Worm (Caenorhabditis elegans) whole organism, early embryonic: ENCODE results near the gene sec-10.

Experiments
- B0310.2 ChIP-seq: sonication (generic microtip); optimal IDR thresholded peaks from 2 replicates; lab custom pipeline; 2016; ENCODE audit warnings: mild to moderate bottlenecking, missing genetic modification characterization, missing compliant biosample characterization
- F13C5.2 ChIP-seq: sonication (generic microtip); optimal IDR thresholded peaks from 2 replicates; lab custom pipeline; 2017; ENCODE audit warnings: mild to moderate bottlenecking, missing genetic modification characterization, inconsistent platforms, missing compliant biosample characterization
- aly-1 ChIP-seq: sonication (generic microtip); optimal IDR thresholded peaks from 2 replicates; lab custom pipeline; 2016; ENCODE audit warnings: missing genetic modification characterization, missing compliant biosample characterization
- ama-1 ChIP-seq: fragments of 150-350 bp; optimal IDR thresholded peaks from 2 replicates; lab custom pipeline; 2014
- ceh-13 ChIP-seq: fragments of 200-800 bp; sonication (Bioruptor generic); optimal IDR thresholded peaks from 2 replicates; lab custom pipeline; 2018; ENCODE audit warnings: mild to moderate bottlenecking, missing genetic modification characterization, missing compliant biosample characterization
- ceh-36 ChIP-seq: sonication (generic microtip); optimal IDR thresholded peaks from 2 replicates; lab custom pipeline; 2016; ENCODE audit warnings: missing genetic modification characterization, inconsistent platforms, missing compliant biosample characterization
- ets-7 ChIP-seq: sonication (generic microtip); optimal IDR thresholded peaks from 2 replicates; lab custom pipeline; 2016; ENCODE audit warnings: missing genotype, missing genetic modification characterization, missing compliant biosample characterization
- flt-1 ChIP-seq: fragments of 200-800 bp; sonication (Bioruptor generic); IDR thresholded peaks from 2 replicates; pipeline ENCODE4 v1.3.6; 2022; ENCODE audit warnings: missing genetic modification characterization, missing compliant biosample characterization
- hmbx-1 ChIP-seq: sonication (generic microtip); optimal IDR thresholded peaks from 2 replicates; lab custom pipeline; 2016; ENCODE audit warnings: mild to moderate bottlenecking, missing genetic modification characterization, missing compliant biosample characterization
- hmg-4 ChIP-seq: fragments of 200-800 bp; sonication (Bioruptor generic); optimal IDR thresholded peaks from 2 replicates; lab custom pipeline; 2018; ENCODE audit warnings: mild to moderate bottlenecking, missing genetic modification characterization, missing compliant biosample characterization
- hnd-1 ChIP-seq: sonication (generic microtip); optimal IDR thresholded peaks from 2 replicates; lab custom pipeline; 2016; ENCODE audit warnings: missing genetic modification characterization, missing compliant biosample characterization
- pes-1 ChIP-seq: fragments of 200-800 bp; sonication (Bioruptor generic); IDR thresholded peaks from 2 replicates; pipeline ENCODE4 v1.3.6; 2022; ENCODE audit warnings: missing genetic modification reagents, missing genetic modification characterization, missing compliant biosample characterization
- scrt-1 ChIP-seq: fragments of 200-800 bp; sonication (Bioruptor generic); IDR thresholded peaks from 2 replicates; pipeline ENCODE4 v1.3.6; 2022; ENCODE audit warnings: missing genetic modification characterization, missing compliant biosample characterization
- sea-1 ChIP-seq: fragments of 200-800 bp; sonication (Bioruptor generic); conservative IDR thresholded peaks from 2 replicates; pipeline ENCODE4 v1.3.6; 2022; ENCODE audit warnings: missing genetic modification characterization, missing compliant biosample characterization
- tbx-11 ChIP-seq: fragments of 200-800 bp; sonication (Bioruptor generic); IDR thresholded peaks from 2 replicates; pipeline ENCODE4 v1.3.6; 2022; ENCODE audit warnings: missing genetic modification characterization, missing compliant biosample characterization
- tbx-37 ChIP-seq: fragments of 200-800 bp; sonication (Bioruptor generic); conservative IDR thresholded peaks from 2 replicates; pipeline ENCODE4 v1.3.6; 2022; ENCODE audit warnings: missing genetic modification reagents, missing genetic modification characterization, missing compliant biosample characterization
- tra-4 ChIP-seq: sonication (generic microtip); optimal IDR thresholded peaks from 2 replicates; lab custom pipeline; 2017; ENCODE audit warnings: missing genetic modification characterization, missing compliant biosample characterization

sec-10 gene

DNA sequence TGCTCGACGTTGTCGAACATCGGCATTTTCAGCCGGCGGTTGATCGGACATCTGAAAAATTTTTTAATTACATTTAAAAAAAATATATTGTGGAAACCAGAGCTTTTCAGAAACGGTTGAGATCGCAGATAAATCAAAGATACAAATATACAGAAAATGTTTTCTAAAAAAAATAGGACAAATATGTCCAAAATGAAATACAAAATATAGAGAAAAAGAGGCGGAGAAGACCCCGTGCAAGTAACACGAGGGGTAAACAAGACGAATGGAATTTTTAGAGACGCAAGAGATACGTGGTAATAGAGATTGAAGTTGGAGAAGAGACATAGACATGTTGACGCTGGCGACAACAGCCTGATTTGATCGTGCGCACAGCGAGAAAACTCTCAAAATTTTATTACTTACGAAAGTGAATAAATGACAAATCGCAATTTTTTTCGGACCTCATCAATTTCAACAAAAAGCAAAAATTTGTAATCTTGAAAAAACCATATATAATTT lies 33.4 kb upstream of the sec-10 start, which contains the start of gene cdgs-1:
Gene cdgs-1 (minus strand): TSS at position 51 of the 501 bp plus-strand sequence.
- no peak for TF ChIP-seq F13C5.2 (tag; lab: Kevin White, UChicago)
- TF ChIP-seq tra-4 (tag; lab: Kevin White, UChicago): no peak
- no peak for TF ChIP-seq aly-1
- TF ChIP-seq hmbx-1 (tag; lab: Kevin White, UChicago): no peak
- no peak for TF ChIP-seq tbx-11 (GFP tag; lab: Robert Waterston, UW)
- TF ChIP-seq tbx-37: no peak
- TF ChIP-seq ama-1 (lab: Kevin White, UChicago): no peak
- TF ChIP-seq B0310.2: no peak
- TF ChIP-seq ets-7 (tag; lab: Kevin White, UChicago): no peak
- TF ChIP-seq flt-1 (GFP tag; lab: Robert Waterston, UW): no peak
- no peak for TF ChIP-seq scrt-1 (GFP tag; lab: Robert Waterston, UW)
- no peak for TF ChIP-seq sea-1
- TF ChIP-seq hnd-1 (tag; lab: Kevin White, UChicago): no peak
- no peak for TF ChIP-seq hmg-4
- no peak for TF ChIP-seq pes-1 (GFP tag; lab: Robert Waterston, UW)

- no peak for TF ChIP-seq ama-1 (lab: Kevin White, UChicago)
- no peak for TF ChIP-seq pes-1 (GFP tag; lab: Robert Waterston, UW)
- no peak for TF ChIP-seq B0310.2
- TF ChIP-seq flt-1 (GFP tag; lab: Robert Waterston, UW): no peak
- no peak for TF ChIP-seq hmg-4
- TF ChIP-seq tbx-37: no peak
- no peak for TF ChIP-seq scrt-1 (GFP tag; lab: Robert Waterston, UW)
Observed at ce11 chrIV:7812709-7813108, 30.4 kb upstream of the sec-10 start, which contains the start of gene zgpa-1. TSS of gene zgpa-1 (minus strand) at chrIV:7812809.

ce11 chrIV:7808583-7808982 lies 26.3 kb upstream of the sec-10 start, which contains the start of gene C33H5.1:
TSS of gene C33H5.1 (plus strand) at chrIV:7808912.
- no peak for TF ChIP-seq ama-1 (lab: Kevin White, UChicago)
- TF ChIP-seq tbx-11 (GFP tag; lab: Robert Waterston, UW): no peak
- TF ChIP-seq F13C5.2 (tag; lab: Kevin White, UChicago): no peak
- no peak for TF ChIP-seq tra-4 (tag; lab: Kevin White, UChicago)
- no peak for TF ChIP-seq ets-7 (tag; lab: Kevin White, UChicago)
- no peak for TF ChIP-seq B0310.2
- TF ChIP-seq ceh-13 (GFP tag; lab: Kevin White, UChicago): no peak
- TF ChIP-seq sea-1: no peak
- no peak for TF ChIP-seq hnd-1 (tag; lab: Kevin White, UChicago)
- no peak for TF ChIP-seq hmbx-1 (tag; lab: Kevin White, UChicago)

DNA sequence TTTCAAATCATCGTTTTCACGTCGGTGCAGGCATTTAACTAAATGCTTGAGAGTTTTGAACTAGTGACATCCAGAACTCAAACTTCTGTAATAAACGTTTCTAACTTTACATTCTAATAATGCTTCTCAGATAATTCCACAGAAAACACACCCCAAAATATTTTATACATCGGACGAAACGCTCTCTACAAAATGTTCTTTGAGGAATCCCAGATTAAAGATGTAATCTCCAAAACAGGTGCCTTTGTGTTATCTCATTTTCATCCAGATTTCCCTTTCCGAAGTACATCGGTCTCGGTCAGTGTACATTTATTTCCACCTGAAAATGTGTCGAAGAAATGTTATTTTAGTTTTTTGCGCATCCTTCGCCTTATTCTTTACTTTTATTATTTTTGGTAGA lies 22.4 kb upstream of the sec-10 start, which contains the start of gene C33H5.2:
Gene C33H5.2 (plus strand): TSS at position 301 of the 400 bp plus-strand sequence.
- TF ChIP-seq ceh-36: no peak
- TF ChIP-seq tbx-37: no peak
- TF ChIP-seq tbx-11 (GFP tag; lab: Robert Waterston, UW): no peak
- no peak for TF ChIP-seq F13C5.2 (tag; lab: Kevin White, UChicago)
- no peak for TF ChIP-seq scrt-1 (GFP tag; lab: Robert Waterston, UW)
- no peak for TF ChIP-seq hmbx-1 (tag; lab: Kevin White, UChicago)
- TF ChIP-seq ets-7 (tag; lab: Kevin White, UChicago): no peak
- no peak for TF ChIP-seq hmg-4
- no peak for TF ChIP-seq B0310.2
- TF ChIP-seq flt-1 (GFP tag; lab: Robert Waterston, UW): no peak

- TF ChIP-seq F13C5.2 (tag; lab: Kevin White, UChicago) (no peak), ets-7 (tag; lab: Kevin White, UChicago) (no peak), pes-1 (GFP tag; lab: Robert Waterston, UW) (no peak), sea-1 (no peak), hmg-4 (no peak), aly-1 (no peak), hmbx-1 (tag; lab: Kevin White, UChicago) (no peak), ceh-13 (GFP tag; lab: Kevin White, UChicago) (no peak), ceh-36 (no peak), ama-1 (lab: Kevin White, UChicago) (no peak), B0310.2 (no peak), flt-1 (GFP tag; lab: Robert Waterston, UW) (no peak), tbx-11 (GFP tag; lab: Robert Waterston, UW) (no peak), hnd-1 (tag; lab: Kevin White, UChicago) (no peak), scrt-1 (GFP tag; lab: Robert Waterston, UW) (no peak), tbx-37 (no peak)
Observed at ce11 chrIV:7803250-7803649, 21.0 kb upstream of the sec-10 start, which contains the start of gene C33H5.16. TSS of gene C33H5.16 (minus strand) at chrIV:7803350.

- TF ChIP-seq aly-1: no peak
- TF ChIP-seq F13C5.2 (tag; lab: Kevin White, UChicago): no peak
- TF ChIP-seq tbx-37: no peak
- no peak for TF ChIP-seq pes-1 (GFP tag; lab: Robert Waterston, UW)
- TF ChIP-seq ets-7 (tag; lab: Kevin White, UChicago): no peak
- no peak for TF ChIP-seq ama-1 (lab: Kevin White, UChicago)
- no peak for TF ChIP-seq flt-1 (GFP tag; lab: Robert Waterston, UW)
- no peak for TF ChIP-seq sea-1
- no peak for TF ChIP-seq tbx-11 (GFP tag; lab: Robert Waterston, UW)
- no peak for TF ChIP-seq hmbx-1 (tag; lab: Kevin White, UChicago)
- no peak for TF ChIP-seq B0310.2
- no peak for TF ChIP-seq ceh-13 (GFP tag; lab: Kevin White, UChicago)
- TF ChIP-seq scrt-1 (GFP tag; lab: Robert Waterston, UW): no peak
- TF ChIP-seq ceh-36: no peak
- TF ChIP-seq hmg-4: no peak
- TF ChIP-seq tra-4 (tag; lab: Kevin White, UChicago): no peak
- TF ChIP-seq hnd-1 (tag; lab: Kevin White, UChicago): no peak
Observed at ce11 chrIV:7800338-7800737, 18.0 kb upstream of the sec-10 start.

- TF ChIP-seq scrt-1 (GFP tag; lab: Robert Waterston, UW) (no peak), hmg-4 (no peak), aly-1 (no peak), flt-1 (GFP tag; lab: Robert Waterston, UW) (no peak), B0310.2 (no peak)
Observed at ce11 chrIV:7796432-7797113, 14.3 kb upstream of the sec-10 start, which contains the start of gene sgo-1. TSS of gene sgo-1 (minus strand) at chrIV:7796482.
